Worm (Caenorhabditis elegans) whole organism, L1 larva: ENCODE measurements around the gene nas-11.

Experiments used
- C16A3.4 ChIP-seq: fragments of 150-350 bp; optimal IDR thresholded peaks from 2 replicates; lab custom pipeline; 2014; ENCODE audit warnings: missing biosample characterization, missing genetic modification characterization
- F16B12.6 ChIP-seq: fragments of 150-350 bp; optimal IDR thresholded peaks from 2 replicates; lab custom pipeline; 2014; ENCODE audit warnings: missing biosample characterization, missing genetic modification characterization
- ama-1 ChIP-seq: fragments of 150-350 bp; optimal IDR thresholded peaks from 2 replicates; lab custom pipeline; 2014
- blmp-1 ChIP-seq: fragments of 150-350 bp; optimal IDR thresholded peaks from 2 replicates; lab custom pipeline; 2014; ENCODE audit warnings: missing biosample characterization, missing genetic modification characterization
- ceh-8 ChIP-seq: fragments of 200-800 bp; sonication (Bioruptor generic); optimal IDR thresholded peaks from 2 replicates; lab custom pipeline; 2018; ENCODE audit warnings: mild to moderate bottlenecking, missing genetic modification characterization, moderate library complexity, missing compliant biosample characterization
- dsc-1 ChIP-seq: sonication (generic microtip); optimal IDR thresholded peaks from 2 replicates; lab custom pipeline; 2016; ENCODE audit warnings: mild to moderate bottlenecking, missing genetic modification characterization, missing compliant biosample characterization
- efl-1 ChIP-seq, 4 experiments: fragments of 150-350 bp; optimal IDR thresholded peaks in 3 of 4; peaks in 1 of 4; 1 replicate in 1 of 4; 2 replicates in 3 of 4; lab custom pipeline; 2014; ENCODE audit warnings: missing biosample characterization in 2 of 4, missing genetic modification characterization in 2 of 4, missing genetic modification reagents in 2 of 4
- elt-2 ChIP-seq: sonication (generic microtip); optimal IDR thresholded peaks from 2 replicates; lab custom pipeline; 2016; ENCODE audit warnings: missing genetic modification characterization, mild to moderate bottlenecking, inconsistent platforms, missing compliant biosample characterization, missing genetic modification reagents
- elt-3 ChIP-seq, 6 experiments: fragments of 150-350 bp in 1 of 6; sonication (generic microtip); optimal IDR thresholded peaks; 2 replicates each; lab custom pipeline; 2017 to 2018; ENCODE audit warnings: missing biosample characterization in 6 of 6, missing genetic modification characterization in 6 of 6, inconsistent platforms in 1 of 6
- fkh-10 ChIP-seq: sonication (generic microtip); optimal IDR thresholded peaks from 2 replicates; lab custom pipeline; 2017; ENCODE audit warnings: missing biosample characterization, missing genetic modification reagents, missing genetic modification characterization
- fkh-8 ChIP-seq: sonication (generic microtip); optimal IDR thresholded peaks from 2 replicates; lab custom pipeline; 2016; ENCODE audit warnings: mild to moderate bottlenecking, missing genetic modification characterization, missing compliant biosample characterization
- hlh-17 ChIP-seq: fragments of 200-800 bp; sonication (Bioruptor generic); optimal IDR thresholded peaks from 2 replicates; lab custom pipeline; 2018; ENCODE audit warnings: missing genetic modification characterization, mild to moderate bottlenecking, missing compliant biosample characterization, moderate library complexity, borderline replicate concordance
- hlh-4 ChIP-seq: sonication (generic microtip); optimal IDR thresholded peaks from 2 replicates; lab custom pipeline; 2016; ENCODE audit warnings: mild to moderate bottlenecking, missing genetic modification characterization, missing compliant biosample characterization
- isw-1 ChIP-seq: fragments of 200-800 bp; sonication (Bioruptor generic); IDR thresholded peaks from 2 replicates; pipeline ENCODE4 v1.3.6; 2022; ENCODE audit warnings: missing genetic modification characterization, missing compliant biosample characterization
- lin-14 ChIP-seq: fragments of 200-800 bp; sonication (Bioruptor generic); optimal IDR thresholded peaks from 2 replicates; lab custom pipeline; 2018; ENCODE audit warnings: mild to moderate bottlenecking, missing genetic modification characterization, moderate library complexity, missing compliant biosample characterization
- lin-35 ChIP-seq, 2 experiments: fragments of 150-350 bp; optimal IDR thresholded peaks; 2 replicates each; lab custom pipeline; 2014; ENCODE audit warnings: missing biosample characterization in 2 of 2, missing genetic modification characterization in 2 of 2, missing genetic modification reagents in 2 of 2
- lin-39 ChIP-seq: fragments of 150-350 bp; optimal IDR thresholded peaks from 2 replicates; lab custom pipeline; 2014; ENCODE audit warnings: missing biosample characterization, missing genetic modification reagents, missing genetic modification characterization
- lsy-2 ChIP-seq, 2 experiments: fragments of 150-350 bp; optimal IDR thresholded peaks; 2 replicates each; lab custom pipeline; 2014; ENCODE audit warnings: missing biosample characterization in 2 of 2, missing genetic modification characterization in 2 of 2
- mab-9 ChIP-seq: fragments of 200-800 bp; sonication (Bioruptor generic); IDR thresholded peaks from 2 replicates; pipeline ENCODE4 v1.3.6; 2022; ENCODE audit warnings: missing genetic modification reagents, missing genetic modification characterization, missing compliant biosample characterization
- mdl-1 ChIP-seq, 2 experiments: fragments of 150-350 bp; optimal IDR thresholded peaks; 2 replicates each; lab custom pipeline; 2014 to 2017; ENCODE audit warnings: missing biosample characterization in 2 of 2, missing genetic modification characterization in 2 of 2, inconsistent platforms in 1 of 2
- nhr-20 ChIP-seq: sonication (generic microtip); optimal IDR thresholded peaks from 2 replicates; lab custom pipeline; 2016; ENCODE audit warnings: mild to moderate bottlenecking, missing genetic modification characterization, missing compliant biosample characterization
- nhr-237 ChIP-seq: fragments of 150-350 bp; optimal IDR thresholded peaks from 2 replicates; lab custom pipeline; 2014; ENCODE audit warnings: missing biosample characterization, missing genetic modification characterization
- nhr-28 ChIP-seq: fragments of 150-350 bp; optimal IDR thresholded peaks from 2 replicates; lab custom pipeline; 2014; ENCODE audit warnings: missing biosample characterization, missing genetic modification characterization
- nhr-71 ChIP-seq: sonication (generic microtip); optimal IDR thresholded peaks from 2 replicates; lab custom pipeline; 2016; ENCODE audit warnings: mild to moderate bottlenecking, missing genetic modification characterization, moderate library complexity, missing compliant biosample characterization
- nhr-77 ChIP-seq: fragments of 150-350 bp; optimal IDR thresholded peaks from 2 replicates; lab custom pipeline; 2014; ENCODE audit warnings: missing biosample characterization, missing genetic modification characterization
- nhr-85 ChIP-seq: sonication (generic microtip); peaks from one replicate; lab custom pipeline; 2016; ENCODE audit warnings: missing genetic modification characterization, inconsistent platforms, missing compliant biosample characterization
- nhr-90 ChIP-seq: sonication (generic microtip); optimal IDR thresholded peaks from 2 replicates; lab custom pipeline; 2016; ENCODE audit warnings: mild to moderate bottlenecking, missing genetic modification characterization, missing compliant biosample characterization; ENCODE audit not compliant: poor library complexity
- pqm-1 ChIP-seq: sonication (generic microtip); optimal IDR thresholded peaks from 3 replicates; lab custom pipeline; 2017; ENCODE audit warnings: missing biosample characterization, missing genetic modification characterization
- rnt-1 ChIP-seq: sonication (generic microtip); optimal IDR thresholded peaks from 2 replicates; lab custom pipeline; 2016; ENCODE audit warnings: mild to moderate bottlenecking, missing genetic modification characterization, moderate library complexity, missing compliant biosample characterization
- skn-1 ChIP-seq: fragments of 150-350 bp; optimal IDR thresholded peaks from 2 replicates; lab custom pipeline; 2014; ENCODE audit warnings: missing biosample characterization, missing genetic modification characterization
- snpc-4 ChIP-seq: fragments of 150-350 bp; optimal IDR thresholded peaks from 2 replicates; lab custom pipeline; 2014; ENCODE audit warnings: missing biosample characterization, missing genetic modification characterization
- sup-37 ChIP-seq: fragments of 200-800 bp; sonication (Bioruptor generic); optimal IDR thresholded peaks from 2 replicates; lab custom pipeline; 2018; ENCODE audit warnings: mild to moderate bottlenecking, missing genetic modification characterization, missing compliant biosample characterization
- unc-130 ChIP-seq: fragments of 150-350 bp; optimal IDR thresholded peaks from 2 replicates; lab custom pipeline; 2017; ENCODE audit warnings: missing biosample characterization, missing genetic modification characterization, inconsistent platforms
- unc-30 ChIP-seq: sonication (generic microtip); optimal IDR thresholded peaks from 2 replicates; lab custom pipeline; 2017; ENCODE audit warnings: missing biosample characterization, missing genetic modification characterization
- unc-62 ChIP-seq: fragments of 150-350 bp; optimal IDR thresholded peaks from 2 replicates; lab custom pipeline; 2014; ENCODE audit warnings: missing biosample characterization, missing genetic modification reagents, missing genetic modification characterization
- zag-1 ChIP-seq: fragments of 150-350 bp; optimal IDR thresholded peaks from 2 replicates; lab custom pipeline; 2014; ENCODE audit warnings: missing biosample characterization, missing genetic modification characterization

The nas-11 gene

ce11 chrX:6665129-6665858 lies 48.1 kb upstream of the nas-11 start:
- TF ChIP-seq nhr-71 (tag; lab: Kevin White, UChicago): peak; percentile 42
- TF ChIP-seq mdl-1 (tag; optimal IDR thresholded peaks at IDR 0.05; lab: Kevin White, UChicago): peak in 1 of 2 experiments; percentile 1
- TF ChIP-seq nhr-90: peak; percentile 17
- TF ChIP-seq dsc-1 (tag; lab: Kevin White, UChicago): peak; percentile 46
- no peak for TF ChIP-seq rnt-1 (tag; lab: Kevin White, UChicago)
- TF ChIP-seq unc-62: no peak
- peak; percentile 16 for TF ChIP-seq nhr-20
- TF ChIP-seq elt-2 (tag; lab: Kevin White, UChicago): peak; percentile 27
- peak in 1 of 2 experiments; percentile 23 for TF ChIP-seq lin-35 (GFP tag; optimal IDR thresholded peaks at IDR 0.05; lab: Kevin White, UChicago)
- peak; percentile 12 for TF ChIP-seq fkh-8
- no peak for TF ChIP-seq ama-1 (lab: Kevin White, UChicago)

ce11 chrX:6667468-6667867 lies 45.9 kb upstream of the nas-11 start:
- no peak for TF ChIP-seq unc-30 (tag; lab: Kevin White, UChicago)
- TF ChIP-seq elt-2 (tag; lab: Kevin White, UChicago): peak; percentile 22

- TF ChIP-seq efl-1 (optimal IDR thresholded peaks at IDR 0.05; lab: Kevin White, UChicago) (no peak), efl-1 (GFP tag; optimal IDR thresholded peaks at IDR 0.05 in 1 of 2; lab: Kevin White, UChicago) (peak in 1 of 2 experiments; percentile 37), unc-130 (no peak), zag-1 (no peak)
Observed at ce11 chrX:6668911-6669310, 44.5 kb upstream of the nas-11 start, which contains the start of gene nhr-137. nhr-137 (minus strand) TSS chrX:6669011.

ce11 chrX:6669366-6669765 lies 44.0 kb upstream of the nas-11 start:
- TF ChIP-seq skn-1 (tag; lab: Kevin White, UChicago) (no peak), snpc-4 (tag; lab: Kevin White, UChicago) (no peak), nhr-71 (tag; lab: Kevin White, UChicago) (no peak), nhr-85 (tag; lab: Kevin White, UChicago) (peak; percentile 83), blmp-1 (tag; lab: Kevin White, UChicago) (peak; percentile 12), lin-14 (GFP tag; lab: Kevin White, UChicago) (no peak), isw-1 (no peak)
- TF ChIP-seq, all 84 proteins: peak for 2

- TF ChIP-seq zag-1 (no peak), lin-14 (GFP tag; lab: Kevin White, UChicago) (peak; percentile 17), efl-1 (optimal IDR thresholded peaks at IDR 0.05; lab: Kevin White, UChicago) (no peak), efl-1 (GFP tag; optimal IDR thresholded peaks at IDR 0.05 in 1 of 2; lab: Kevin White, UChicago) (peak in 1 of 2 experiments; percentile 6), blmp-1 (tag; lab: Kevin White, UChicago) (peak; percentile 44), hlh-17 (GFP tag; lab: Kevin White, UChicago) (no peak), hlh-4 (tag; lab: Kevin White, UChicago) (no peak), nhr-85 (tag; lab: Kevin White, UChicago) (peak; percentile 48), sup-37 (no peak)
Observed at ce11 chrX:6671717-6672116, 41.7 kb upstream of the nas-11 start.

ce11 chrX:6672519-6672918 lies 40.9 kb upstream of the nas-11 start, which contains the start of gene col-172:
col-172 (plus strand) TSS chrX:6672819.
- TF ChIP-seq efl-1 (optimal IDR thresholded peaks at IDR 0.05; lab: Kevin White, UChicago): no peak
- no peak for TF ChIP-seq efl-1 (GFP tag; optimal IDR thresholded peaks at IDR 0.05 in 1 of 2; lab: Kevin White, UChicago)
- TF ChIP-seq elt-3 (tag; optimal IDR thresholded peaks at IDR 0.05; lab: Kevin White, UChicago): no peak
- TF ChIP-seq fkh-10 (GFP tag; lab: Kevin White, UChicago): no peak
- no peak for TF ChIP-seq nhr-85 (tag; lab: Kevin White, UChicago)
- no peak for TF ChIP-seq F16B12.6 (tag; lab: Kevin White, UChicago)
- TF ChIP-seq dsc-1 (tag; lab: Kevin White, UChicago): no peak
- TF ChIP-seq C16A3.4 (tag; lab: Kevin White, UChicago): no peak
- no peak for TF ChIP-seq pqm-1 (tag; lab: Kevin White, UChicago)
- TF ChIP-seq lsy-2 (tag; optimal IDR thresholded peaks at IDR 0.05; lab: Kevin White, UChicago): no peak
- TF ChIP-seq nhr-237: no peak
- no peak for TF ChIP-seq nhr-28 (tag; lab: Kevin White, UChicago)
- no peak for TF ChIP-seq mab-9
- no peak for TF ChIP-seq elt-2 (tag; lab: Kevin White, UChicago)
- no peak for TF ChIP-seq nhr-77 (tag; lab: Kevin White, UChicago)
- TF ChIP-seq blmp-1 (tag; lab: Kevin White, UChicago): no peak
- no peak for TF ChIP-seq hlh-17 (GFP tag; lab: Kevin White, UChicago)
- TF ChIP-seq ceh-8: no peak
- no peak for TF ChIP-seq lin-39 (tag; lab: Kevin White, UChicago)
